Worm (Caenorhabditis elegans) whole organism, young adult: Measurements from ENCODE around the gene faah-2.

Source experiments
- B0261.1 ChIP-seq: sonication (generic microtip); optimal IDR thresholded peaks from 2 replicates; lab custom pipeline; 2016; ENCODE audit warnings: mild to moderate bottlenecking, missing genetic modification characterization, moderate library complexity, missing compliant biosample characterization
- B0336.3 ChIP-seq: fragments of 200-800 bp; sonication (Bioruptor generic); IDR thresholded peaks from 2 replicates; pipeline ENCODE4 v1.3.6; 2022; ENCODE audit warnings: missing genetic modification characterization, missing compliant biosample characterization
- C06A6.2 ChIP-seq: fragments of 200-800 bp; sonication (Bioruptor generic); conservative IDR thresholded peaks from 2 replicates; pipeline ENCODE4 v1.3.6; 2022; ENCODE audit warnings: missing genetic modification characterization, missing compliant biosample characterization
- F22D6.2 ChIP-seq: sonication (generic microtip); optimal IDR thresholded peaks from 2 replicates; lab custom pipeline; 2016; ENCODE audit warnings: mild to moderate bottlenecking, missing genetic modification characterization, missing compliant biosample characterization
- F23B12.7 ChIP-seq: sonication (generic microtip); optimal IDR thresholded peaks from 2 replicates; lab custom pipeline; 2017; ENCODE audit warnings: missing genetic modification characterization, mild to moderate bottlenecking, missing compliant biosample characterization, antibody characterized with exemption, moderate library complexity; ENCODE audit not compliant: insufficient read depth
- F39B2.1 ChIP-seq: fragments of 200-800 bp; sonication (Bioruptor generic); IDR thresholded peaks from 2 replicates; pipeline ENCODE4 v1.3.6; 2022; ENCODE audit warnings: missing genetic modification reagents, missing genetic modification characterization, missing compliant biosample characterization
- aptf-2 ChIP-seq: fragments of 200-800 bp; sonication (Bioruptor generic); conservative IDR thresholded peaks from 2 replicates; pipeline ENCODE4 v1.3.6; 2022; ENCODE audit warnings: missing genetic modification reagents, missing genetic modification characterization, missing compliant biosample characterization
- athp-1 ChIP-seq: sonication (generic microtip); optimal IDR thresholded peaks from 2 replicates; lab custom pipeline; 2017; ENCODE audit warnings: mild to moderate bottlenecking, missing genetic modification characterization, missing compliant biosample characterization
- attf-3 ChIP-seq: fragments of 200-800 bp; sonication (Bioruptor generic); conservative IDR thresholded peaks from 2 replicates; pipeline ENCODE4 v1.3.6; 2022; ENCODE audit warnings: missing genetic modification reagents, missing genetic modification characterization, missing compliant biosample characterization
- ccch-3 ChIP-seq: fragments of 200-800 bp; sonication (Bioruptor generic); optimal IDR thresholded peaks from 2 replicates; lab custom pipeline; 2018; ENCODE audit warnings: mild to moderate bottlenecking, missing genetic modification characterization, missing compliant biosample characterization
- cebp-2 ChIP-seq: fragments of 200-800 bp; sonication (Bioruptor generic); IDR thresholded peaks from 2 replicates; pipeline ENCODE4 v1.3.6; 2022; ENCODE audit warnings: missing genetic modification characterization, missing compliant biosample characterization
- ceh-100 ChIP-seq: fragments of 200-800 bp; sonication (Bioruptor generic); IDR thresholded peaks from 2 replicates; pipeline ENCODE4 v1.3.6; 2022; ENCODE audit warnings: missing genetic modification reagents, missing genetic modification characterization, missing compliant biosample characterization
- chd-7 ChIP-seq: sonication (generic microtip); optimal IDR thresholded peaks from 2 replicates; lab custom pipeline; 2016; ENCODE audit warnings: mild to moderate bottlenecking, missing genetic modification characterization, moderate library complexity, missing compliant biosample characterization
- die-1 ChIP-seq: sonication (generic microtip); optimal IDR thresholded peaks from 2 replicates; lab custom pipeline; 2016; ENCODE audit warnings: missing genotype, mild to moderate bottlenecking, missing genetic modification characterization, missing compliant biosample characterization
- dox-1 ChIP-seq: fragments of 200-800 bp; sonication (Bioruptor generic); IDR thresholded peaks from 2 replicates; pipeline ENCODE4 v1.3.6; 2022; ENCODE audit warnings: missing genetic modification reagents, missing genetic modification characterization, missing compliant biosample characterization
- dpff-1 ChIP-seq: sonication (generic microtip); optimal IDR thresholded peaks from 2 replicates; lab custom pipeline; 2017; ENCODE audit warnings: mild to moderate bottlenecking, missing genetic modification characterization, missing compliant biosample characterization
- hmg-1.2 ChIP-seq: fragments of 200-800 bp; sonication (Bioruptor generic); IDR thresholded peaks from 2 replicates; pipeline ENCODE4 v1.3.6; 2022; ENCODE audit warnings: missing genetic modification reagents, missing genetic modification characterization, missing compliant biosample characterization
- let-526 ChIP-seq: fragments of 200-800 bp; sonication (Bioruptor generic); IDR thresholded peaks from 2 replicates; pipeline ENCODE4 v1.3.6; 2022; ENCODE audit warnings: missing genetic modification reagents, missing genetic modification characterization, missing compliant biosample characterization
- let-607 ChIP-seq, 2 experiments: fragments of 200-800 bp in 1 of 2; sonication (Bioruptor generic) in 1 of 2; sonication (generic microtip) in 1 of 2; optimal IDR thresholded peaks; 2 replicates each; lab custom pipeline; 2016 to 2018; ENCODE audit warnings: mild to moderate bottlenecking in 2 of 2, missing compliant biosample characterization in 2 of 2, missing genetic modification characterization in 2 of 2, moderate library complexity in 2 of 2, missing genotype in 1 of 2
- lsy-27 ChIP-seq: sonication (generic microtip); optimal IDR thresholded peaks from 2 replicates; lab custom pipeline; 2017; ENCODE audit warnings: missing genetic modification characterization, mild to moderate bottlenecking, missing compliant biosample characterization, antibody characterized with exemption, missing genotype, borderline replicate concordance; ENCODE audit not compliant: insufficient read depth
- nfya-2 ChIP-seq: fragments of 200-800 bp; sonication (Bioruptor generic); IDR thresholded peaks from 2 replicates; pipeline ENCODE4 v1.3.6; 2022; ENCODE audit warnings: missing genetic modification reagents, missing genetic modification characterization, missing compliant biosample characterization
- nhr-27 ChIP-seq: fragments of 200-800 bp; sonication (Bioruptor generic); optimal IDR thresholded peaks from 2 replicates; lab custom pipeline; 2018; ENCODE audit warnings: mild to moderate bottlenecking, missing genetic modification characterization, moderate library complexity, missing compliant biosample characterization
- nhr-80 ChIP-seq: sonication (generic microtip); optimal IDR thresholded peaks from 2 replicates; lab custom pipeline; 2016; ENCODE audit warnings: missing genetic modification characterization, missing compliant biosample characterization
- rcor-1 ChIP-seq: fragments of 200-800 bp; sonication (Bioruptor generic); IDR thresholded peaks from 2 replicates; pipeline ENCODE4 v1.3.6; 2022; ENCODE audit warnings: missing genetic modification reagents, missing genetic modification characterization, missing compliant biosample characterization
- snpc-1.1 ChIP-seq: sonication (generic microtip); optimal IDR thresholded peaks from 2 replicates; lab custom pipeline; 2017; ENCODE audit warnings: missing genetic modification characterization, mild to moderate bottlenecking, missing compliant biosample characterization, antibody characterized with exemption, moderate library complexity, missing genotype, missing genetic modification reagents; ENCODE audit not compliant: insufficient read depth
- tbp1 ChIP-seq: fragments of 200-800 bp; sonication (Bioruptor generic); optimal IDR thresholded peaks from 2 replicates; lab custom pipeline; 2018; ENCODE audit warnings: mild to moderate bottlenecking, missing genetic modification characterization, missing compliant biosample characterization
- tlf-1 ChIP-seq: fragments of 200-800 bp; sonication (Bioruptor generic); optimal IDR thresholded peaks from 2 replicates; lab custom pipeline; 2018; ENCODE audit warnings: mild to moderate bottlenecking, missing genetic modification characterization, missing compliant biosample characterization
- xnd-1 ChIP-seq: sonication (generic microtip); optimal IDR thresholded peaks from 2 replicates; lab custom pipeline; 2016; ENCODE audit warnings: missing genotype, missing genetic modification reagents, missing genetic modification characterization, missing compliant biosample characterization
- ztf-18 ChIP-seq: sonication (generic microtip); optimal IDR thresholded peaks from 2 replicates; lab custom pipeline; 2016; ENCODE audit warnings: missing genotype, mild to moderate bottlenecking, missing genetic modification characterization, missing compliant biosample characterization
- ztf-22 ChIP-seq: fragments of 200-800 bp; sonication (Bioruptor generic); optimal IDR thresholded peaks from 2 replicates; lab custom pipeline; 2018; ENCODE audit warnings: mild to moderate bottlenecking, missing genetic modification characterization, moderate library complexity, missing compliant biosample characterization
- ztf-25 ChIP-seq: fragments of 200-800 bp; sonication (Bioruptor generic); IDR thresholded peaks from 2 replicates; pipeline ENCODE4 v1.3.6; 2022; ENCODE audit warnings: missing genetic modification reagents, missing genetic modification characterization, missing compliant biosample characterization

The faah-2 gene

ce11 chrIV:8136548-8136947, 15.7 kb upstream of the faah-2 start:
- TF ChIP-seq ceh-100 (GFP tag; lab: Robert Waterston, UW) = no peak
- no peak for TF ChIP-seq rcor-1 (GFP tag; lab: Robert Waterston, UW)
- TF ChIP-seq cebp-2 (GFP tag; lab: Robert Waterston, UW) = no peak
- no peak for TF ChIP-seq lsy-27 (tag; lab: Kevin White, UChicago)
- no peak for TF ChIP-seq dox-1
- no peak for TF ChIP-seq die-1 (tag; lab: Kevin White, UChicago)
- TF ChIP-seq tlf-1 (GFP tag; lab: Kevin White, UChicago) = no peak
- no peak for TF ChIP-seq ztf-22 (GFP tag; lab: Kevin White, UChicago)
- no peak for TF ChIP-seq F39B2.1
- no peak for TF ChIP-seq aptf-2 (GFP tag; lab: Robert Waterston, UW)
- TF ChIP-seq athp-1 (tag; lab: Kevin White, UChicago) = no peak
- no peak for TF ChIP-seq snpc-1.1 (tag; lab: Kevin White, UChicago)
- TF ChIP-seq B0336.3 (GFP tag; lab: Robert Waterston, UW) = no peak
- TF ChIP-seq ztf-18 (tag; lab: Kevin White, UChicago) = no peak
- no peak for TF ChIP-seq nfya-2 (GFP tag; lab: Robert Waterston, UW)
- no peak for TF ChIP-seq ccch-3
- no peak for TF ChIP-seq attf-3 (GFP tag; lab: Robert Waterston, UW)
- no peak for TF ChIP-seq C06A6.2

ce11 chrIV:8138984-8139383, 13.3 kb upstream of the faah-2 start, which contains the start of gene pmk-3:
Gene pmk-3 (plus strand): TSS chrIV:8139219.
- TF ChIP-seq F23B12.7 (peak; percentile 11), B0261.1 (tag; lab: Kevin White, UChicago) (no peak), nhr-27 (tag; lab: Kevin White, UChicago) (no peak), F22D6.2 (no peak), nhr-80 (tag; lab: Kevin White, UChicago) (peak; percentile 68), let-607 (tag; optimal IDR thresholded peaks at IDR 0.05; lab: Kevin White, UChicago) (peak in 1 of 2 experiments; percentile 19)
- TF ChIP-seq, all 124 proteins: peak for 3

DNA sequence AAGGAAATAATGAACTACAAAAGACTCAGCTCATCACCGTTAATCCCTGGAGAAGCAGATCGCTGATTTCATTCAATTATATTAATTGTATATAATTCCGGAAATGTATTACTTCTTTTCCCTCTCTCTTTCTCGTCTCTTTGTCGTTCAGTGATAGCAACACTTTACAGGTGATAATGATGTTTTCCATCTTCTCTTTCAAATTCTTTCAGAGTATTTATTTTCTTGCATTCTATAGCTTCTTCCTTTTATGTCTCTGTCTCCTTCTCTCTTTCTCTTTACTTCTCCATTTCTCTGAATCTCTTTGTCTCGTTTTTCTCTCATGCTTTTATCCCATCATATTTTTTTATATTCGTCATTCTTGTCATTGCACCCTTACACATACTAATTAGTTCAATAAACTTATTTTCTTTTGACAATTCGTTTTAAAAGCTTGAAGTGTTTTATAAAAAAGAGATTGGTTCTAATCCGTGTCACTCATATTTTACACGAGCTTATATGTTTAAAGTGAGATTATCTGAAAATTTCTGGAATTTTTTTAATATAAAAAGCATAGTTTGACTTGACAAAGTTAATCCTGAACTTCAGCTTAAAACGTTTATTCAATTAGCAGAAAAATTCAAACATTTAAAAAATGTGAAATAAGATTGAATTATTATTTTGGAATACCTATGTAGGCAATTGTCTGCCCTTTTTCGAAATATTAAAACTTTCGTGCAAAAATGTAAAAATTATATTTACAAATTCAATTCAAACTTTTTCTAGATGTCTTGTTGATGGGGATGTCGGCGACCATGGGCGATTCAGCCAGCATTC, 9.3 kb upstream of the faah-2 start, which contains the start of gene pmk-2:
Gene pmk-2, plus strand, starts transcription at position 766 of the 816 bp plus-strand sequence.
- peak; percentile 24; the same call in 1 of the 2 replicates for TF ChIP-seq hmg-1.2 (GFP tag; lab: Robert Waterston, UW)
- TF ChIP-seq chd-7 (tag; lab: Kevin White, UChicago) = no peak
- peak; percentile 18 for TF ChIP-seq nhr-80 (tag; lab: Kevin White, UChicago)
- TF ChIP-seq xnd-1 (tag; lab: Kevin White, UChicago) = no peak

ce11 chrIV:8144341-8144740, 7.9 kb upstream of the faah-2 start:
- no peak for TF ChIP-seq tbp1 (GFP tag; lab: Kevin White, UChicago)
- no peak for TF ChIP-seq dpff-1 (tag; lab: Kevin White, UChicago)
- TF ChIP-seq let-526 (GFP tag; lab: Robert Waterston, UW) = no peak
- no peak for TF ChIP-seq ztf-25 (GFP tag; lab: Robert Waterston, UW)
- TF ChIP-seq, all 124 proteins: peak for 0
